Worm (Caenorhabditis elegans): Measurements from ENCODE around the gene lact-6.

lact-6 gene

ce11 chrIV:17437038-17437437, 5.9 kb upstream of the lact-6 start, which contains the start of gene C06A12.8:
Gene C06A12.8, plus strand, starts transcription at chrIV:17437338.
- TF ChIP-seq K02D7.2 (tag; optimal IDR thresholded peaks at IDR 0.05) (no peak), pax-1 (tag; optimal IDR thresholded peaks at IDR 0.05) (no peak), hlh-30 (tag; optimal IDR thresholded peaks at IDR 0.05; ENCODE audit: insufficient read depth) (no peak), ceh-6 (GFP tag; optimal IDR thresholded peaks at IDR 0.05) (no peak), pat-9 (tag; optimal IDR thresholded peaks at IDR 0.05) (no peak), rnt-1 (tag; optimal IDR thresholded peaks at IDR 0.05) (no peak), syd-9 (tag; optimal IDR thresholded peaks at IDR 0.05) (no peak), fax-1 (tag; optimal IDR thresholded peaks at IDR 0.05) (no peak), unc-3 (GFP tag; conservative IDR thresholded peaks at IDR 0.05) (no peak), unc-3 (tag; optimal IDR thresholded peaks at IDR 0.05) (no peak), ceh-18 (tag; optimal IDR thresholded peaks at IDR 0.05) (no peak), pag-3 (tag; optimal IDR thresholded peaks at IDR 0.05; ENCODE audit: borderline replicate concordance) (no peak), odd-2 (tag; optimal IDR thresholded peaks at IDR 0.05) (no peak)

ce11 chrIV:17436552-17436951, 5.4 kb upstream of the lact-6 start, which contains the start of gene gcy-27:
Gene gcy-27, minus strand, starts transcription at chrIV:17436652.
- TF ChIP-seq ceh-2 (tag; optimal IDR thresholded peaks at IDR 0.05): no peak
- TF ChIP-seq npax-4 (tag; optimal IDR thresholded peaks at IDR 0.05): no peak
- no peak for TF ChIP-seq Y22D7AL.16 (tag; optimal IDR thresholded peaks at IDR 0.05)
- TF ChIP-seq elt-2 (tag; optimal IDR thresholded peaks at IDR 0.05): no peak
- no peak for TF ChIP-seq sdc-2 (tag; optimal IDR thresholded peaks at IDR 0.05)

- no peak for TF ChIP-seq nhr-11 (tag; optimal IDR thresholded peaks at IDR 0.05)
- TF ChIP-seq K02D7.2 (tag; optimal IDR thresholded peaks at IDR 0.05): no peak
- TF ChIP-seq ceh-45 (GFP tag; IDR thresholded peaks at IDR 0.05): no peak
- TF ChIP-seq pat-9 (tag; optimal IDR thresholded peaks at IDR 0.05): no peak
- TF ChIP-seq unc-55 (GFP tag; optimal IDR thresholded peaks at IDR 0.05): no peak
- no peak for TF ChIP-seq npax-4 (tag; optimal IDR thresholded peaks at IDR 0.05)
- TF ChIP-seq sdc-2 (tag; optimal IDR thresholded peaks at IDR 0.05): no peak
- TF ChIP-seq mec-3 (tag; optimal IDR thresholded peaks at IDR 0.05; ENCODE audit: borderline replicate concordance): no peak
- TF ChIP-seq ceh-24 (tag; optimal IDR thresholded peaks at IDR 0.05): no peak
- TF ChIP-seq lim-6 (tag; optimal IDR thresholded peaks at IDR 0.05): no peak
- TF ChIP-seq T23F11.4 (GFP tag; optimal IDR thresholded peaks at IDR 0.05): no peak
Measured at ce11 chrIV:17435228-17435627, 4.0 kb upstream of the lact-6 start.

- TF ChIP-seq elt-2 (tag; optimal IDR thresholded peaks at IDR 0.05) (peak; percentile 10), eyg-1 (tag; optimal IDR thresholded peaks at IDR 0.05) (no peak)
Measured at ce11 chrIV:17432223-17432826, 1.1 kb upstream of the lact-6 start.

- TF ChIP-seq hlh-30 (tag; optimal IDR thresholded peaks at IDR 0.05; ENCODE audit: insufficient read depth) (no peak), Y22D7AL.16 (tag; optimal IDR thresholded peaks at IDR 0.05) (no peak), zip-5 (tag; optimal IDR thresholded peaks at IDR 0.05) (no peak), unc-55 (GFP tag; optimal IDR thresholded peaks at IDR 0.05) (no peak), ama-1 (optimal IDR thresholded peaks at IDR 0.05) (no peak), pqm-1 (tag; optimal IDR thresholded peaks at IDR 0.05) (no peak), ceh-9 (tag; optimal IDR thresholded peaks at IDR 0.05) (no peak), lim-6 (tag; optimal IDR thresholded peaks at IDR 0.05) (no peak), fkh-10 (GFP tag; optimal IDR thresholded peaks at IDR 0.05) (no peak), tbx-7 (tag; optimal IDR thresholded peaks at IDR 0.05) (no peak), sox-4 (tag; optimal IDR thresholded peaks at IDR 0.05) (no peak), ceh-18 (tag; optimal IDR thresholded peaks at IDR 0.05) (no peak), hlh-15 (tag; optimal IDR thresholded peaks at IDR 0.05) (no peak), pag-3 (tag; optimal IDR thresholded peaks at IDR 0.05; ENCODE audit: borderline replicate concordance) (no peak)
Measured at ce11 chrIV:17427423-17427822, 3.8 kb downstream of the lact-6 start, which contains the start of gene C06A12.3. Gene C06A12.3, plus strand, starts transcription at chrIV:17427723.

Measured in whole organism, late embryonic.